Worm (Caenorhabditis elegans): ENCODE data around the gene F48F7.5.

F48F7.5 gene

DNA sequence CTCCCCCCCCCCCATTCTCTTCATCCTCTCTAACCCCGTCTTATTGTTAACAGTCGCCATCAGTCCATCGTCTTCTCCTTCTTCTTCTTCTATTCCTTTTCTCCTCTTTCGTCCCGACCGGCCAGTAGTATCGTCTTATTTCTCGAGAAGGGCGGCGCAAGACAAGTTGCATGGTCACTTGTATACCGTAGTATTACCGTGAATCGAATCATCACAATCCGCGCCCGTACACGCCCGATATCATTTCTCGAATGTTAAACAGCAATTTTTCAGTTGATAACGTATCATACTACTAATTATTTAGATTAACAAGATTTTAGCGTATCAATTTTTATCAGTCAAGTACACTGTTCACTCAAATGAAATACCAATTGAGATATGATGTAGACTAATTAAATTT, 37.5 kb upstream of the F48F7.5 start:
- TF ChIP-seq C04F5.9 (tag; optimal IDR thresholded peaks at IDR 0.05) (no peak), snu-23 (GFP tag; optimal IDR thresholded peaks at IDR 0.05) (peak; percentile 12), blmp-1 (tag; optimal IDR thresholded peaks at IDR 0.05) (peak; percentile 64), elt-3 (tag; optimal IDR thresholded peaks at IDR 0.05) (peak; percentile 71 to 98 (median 92)), lsy-2 (tag; optimal IDR thresholded peaks at IDR 0.05) (peak in 1 of 2 experiments; percentile 56), sox-4 (tag; optimal IDR thresholded peaks at IDR 0.05) (no peak), F16B12.6 (tag; optimal IDR thresholded peaks at IDR 0.05) (no peak), unc-86 (tag; optimal IDR thresholded peaks at IDR 0.05) (no peak), ama-1 (optimal IDR thresholded peaks at IDR 0.05) (no peak), nhr-20 (tag; optimal IDR thresholded peaks at IDR 0.05) (peak; percentile 28), ztf-11 (tag; optimal IDR thresholded peaks at IDR 0.05) (no peak), isw-1 (GFP tag; IDR thresholded peaks at IDR 0.05) (no peak), fkh-10 (GFP tag; optimal IDR thresholded peaks at IDR 0.05) (no peak), nhr-85 (tag) (peak; percentile 73), nhr-90 (tag; optimal IDR thresholded peaks at IDR 0.05; ENCODE audit: poor library complexity) (peak; percentile 0), nhr-12 (tag; optimal IDR thresholded peaks at IDR 0.05) (no peak), nhr-19 (GFP tag; conservative IDR thresholded peaks at IDR 0.05) (0 out of 2 replicates have a peak, but pooled peaks have one; percentile 1), unc-130 (tag; optimal IDR thresholded peaks at IDR 0.05) (peak; percentile 38), mep-1 (tag; optimal IDR thresholded peaks at IDR 0.05) (no peak), nhr-28 (tag; optimal IDR thresholded peaks at IDR 0.05) (no peak), mdl-1 (tag; optimal IDR thresholded peaks at IDR 0.05) (no peak), nhr-71 (tag; optimal IDR thresholded peaks at IDR 0.05) (peak; percentile 21)

ce11 chrX:13939388-13939787, 36.1 kb upstream of the F48F7.5 start:
- TF ChIP-seq lin-35 (GFP tag; optimal IDR thresholded peaks at IDR 0.05) (peak in 1 of 2 experiments; percentile 28), snu-23 (GFP tag; optimal IDR thresholded peaks at IDR 0.05) (peak; percentile 33), snpc-4 (tag; optimal IDR thresholded peaks at IDR 0.05) (no peak), lin-14 (GFP tag; optimal IDR thresholded peaks at IDR 0.05) (peak; percentile 19), nhr-71 (tag; optimal IDR thresholded peaks at IDR 0.05) (peak; percentile 47), lin-13 (GFP tag; optimal IDR thresholded peaks at IDR 0.05) (no peak), blmp-1 (tag; optimal IDR thresholded peaks at IDR 0.05) (peak; percentile 56), lin-39 (tag; optimal IDR thresholded peaks at IDR 0.05) (no peak), aha-1 (tag; optimal IDR thresholded peaks at IDR 0.05) (no peak), nhr-20 (tag; optimal IDR thresholded peaks at IDR 0.05) (peak; percentile 38), C04F5.9 (tag; optimal IDR thresholded peaks at IDR 0.05) (no peak), F16B12.6 (tag; optimal IDR thresholded peaks at IDR 0.05) (no peak), zag-1 (tag; optimal IDR thresholded peaks at IDR 0.05) (no peak), nhr-85 (tag) (peak; percentile 81), Y116A8C.19 (tag; optimal IDR thresholded peaks at IDR 0.05; ENCODE audit: borderline replicate concordance) (no peak), hlh-4 (tag; optimal IDR thresholded peaks at IDR 0.05) (no peak), efl-3 (GFP tag; optimal IDR thresholded peaks at IDR 0.05) (no peak), tbx-2 (tag; optimal IDR thresholded peaks at IDR 0.05) (no peak), lsy-2 (tag; optimal IDR thresholded peaks at IDR 0.05) (peak in 1 of 2 experiments; percentile 22), rnt-1 (tag; optimal IDR thresholded peaks at IDR 0.05) (no peak), elt-3 (tag; optimal IDR thresholded peaks at IDR 0.05) (peak in 5 of 6 experiments; percentile 53 to 91 (median 80)), skn-1 (tag; optimal IDR thresholded peaks at IDR 0.05) (no peak), nhr-90 (tag; optimal IDR thresholded peaks at IDR 0.05; ENCODE audit: poor library complexity) (no peak), lir-3 (tag; optimal IDR thresholded peaks at IDR 0.05; ENCODE audit: poor library complexity) (no peak), dsc-1 (tag; optimal IDR thresholded peaks at IDR 0.05) (no peak), irx-1 (tag; optimal IDR thresholded peaks at IDR 0.05) (peak; percentile 3)

- TF ChIP-seq lin-35 (GFP tag; optimal IDR thresholded peaks at IDR 0.05): peak in 1 of 2 experiments; percentile 38
- TF ChIP-seq lin-14 (GFP tag; optimal IDR thresholded peaks at IDR 0.05): peak; percentile 20
- TF ChIP-seq nhr-20 (tag; optimal IDR thresholded peaks at IDR 0.05): peak; percentile 24
- peak; percentile 10 for TF ChIP-seq snu-23 (GFP tag; optimal IDR thresholded peaks at IDR 0.05)
- TF ChIP-seq nhr-90 (tag; optimal IDR thresholded peaks at IDR 0.05; ENCODE audit: poor library complexity): peak; percentile 13
- TF ChIP-seq nhr-85 (tag): peak; percentile 81
- peak in 2 of 6 experiments; percentile 35 to 40 for TF ChIP-seq elt-3 (tag; optimal IDR thresholded peaks at IDR 0.05)
- TF ChIP-seq efl-1 (optimal IDR thresholded peaks at IDR 0.05): no peak
- peak in 1 of 2 experiments; percentile 42 for TF ChIP-seq efl-1 (GFP tag; optimal IDR thresholded peaks at IDR 0.05 in 1 of 2)
- TF ChIP-seq nhr-71 (tag; optimal IDR thresholded peaks at IDR 0.05): peak; percentile 21
- no peak for TF ChIP-seq efl-3 (GFP tag; optimal IDR thresholded peaks at IDR 0.05)
- TF ChIP-seq vab-15 (tag; optimal IDR thresholded peaks at IDR 0.05): no peak
- TF ChIP-seq nhr-237 (tag; optimal IDR thresholded peaks at IDR 0.05): no peak
- no peak for TF ChIP-seq pqm-1 (tag; optimal IDR thresholded peaks at IDR 0.05)
Measured at ce11 chrX:13940287-13940686, 35.2 kb upstream of the F48F7.5 start.

All from whole organism, L1 larva.